Fruit fly (Drosophila melanogaster): ENCODE results near the gene dbr.

The dbr gene

dm6 chr2L:66369-67278 lies at the start of gene dbr:
TSS of gene dbr (plus strand) at chr2L:66482.
- TF ChIP-seq CG8478 (optimal IDR thresholded peaks at IDR 0.05), result no peak
- no peak for TF ChIP-seq CTCF (optimal IDR thresholded peaks at IDR 0.05)

dm6 chr2L:21587-21986 lies 44.7 kb upstream of the dbr start:
- TF ChIP-seq CG8478 (optimal IDR thresholded peaks at IDR 0.05) (no peak), CTCF (optimal IDR thresholded peaks at IDR 0.05) (no peak)

- TF ChIP-seq CTCF (optimal IDR thresholded peaks at IDR 0.05), result no peak
- TF ChIP-seq CG8478 (optimal IDR thresholded peaks at IDR 0.05), result no peak
Measured at dm6 chr2L:25055-25454, 41.2 kb upstream of the dbr start, which contains the start of gene Ir21a. TSS of gene Ir21a (minus strand) at chr2L:25155.

- TF ChIP-seq CG8478 (optimal IDR thresholded peaks at IDR 0.05) (no peak), CTCF (optimal IDR thresholded peaks at IDR 0.05) (no peak)
Measured at dm6 chr2L:34054-34453, 32.2 kb upstream of the dbr start.

- TF ChIP-seq CTCF (optimal IDR thresholded peaks at IDR 0.05), result peak; percentile 64 to 79
- TF ChIP-seq CG8478 (optimal IDR thresholded peaks at IDR 0.05), result no peak
Measured at dm6 chr2L:35452-35851, 30.8 kb upstream of the dbr start.

dm6 chr2L:53108-53507 lies 13.2 kb upstream of the dbr start:
- TF ChIP-seq CTCF (optimal IDR thresholded peaks at IDR 0.05) (no peak), CG8478 (optimal IDR thresholded peaks at IDR 0.05) (no peak)

- TF ChIP-seq CG8478 (optimal IDR thresholded peaks at IDR 0.05) (no peak), CTCF (optimal IDR thresholded peaks at IDR 0.05) (no peak)
Measured at dm6 chr2L:56865-57264, 9.4 kb upstream of the dbr start.

dm6 chr2L:59058-59603 lies 7.2 kb upstream of the dbr start:
- TF ChIP-seq CG8478 (optimal IDR thresholded peaks at IDR 0.05) (no peak), CTCF (optimal IDR thresholded peaks at IDR 0.05) (no peak)

- peak; percentile 16 to 27 for TF ChIP-seq CTCF (optimal IDR thresholded peaks at IDR 0.05)
- no peak for TF ChIP-seq CG8478 (optimal IDR thresholded peaks at IDR 0.05)
Measured at dm6 chr2L:65354-65949, 830 bp upstream of the dbr start, which contains the start of gene Cda5. TSS of gene Cda5 (minus strand) at chr2L:65404.

dm6 chr2L:67279-67657 lies 986 bp downstream of the dbr start:
- TF ChIP-seq CTCF (optimal IDR thresholded peaks at IDR 0.05), result no peak
- TF ChIP-seq CG8478 (optimal IDR thresholded peaks at IDR 0.05), result no peak

dm6 chr2L:69560-69959 lies 3.3 kb downstream of the dbr start:
- TF ChIP-seq CG8478 (optimal IDR thresholded peaks at IDR 0.05) (no peak), CTCF (optimal IDR thresholded peaks at IDR 0.05) (no peak)

- TF ChIP-seq CG8478 (optimal IDR thresholded peaks at IDR 0.05) (no peak), CTCF (optimal IDR thresholded peaks at IDR 0.05) (no peak)
Measured at dm6 chr2L:71457-71856, 5.2 kb downstream of the dbr start, which contains the start of gene galectin. TSS of gene galectin (plus strand) at chr2L:71757.

dm6 chr2L:71869-72751 lies 5.8 kb downstream of the dbr start:
- no peak for TF ChIP-seq CG8478 (optimal IDR thresholded peaks at IDR 0.05)
- no peak for TF ChIP-seq CTCF (optimal IDR thresholded peaks at IDR 0.05)

- TF ChIP-seq CTCF (optimal IDR thresholded peaks at IDR 0.05), result peak; percentile 59 to 62
- no peak for TF ChIP-seq CG8478 (optimal IDR thresholded peaks at IDR 0.05)
Measured at dm6 chr2L:72752-73435, 6.6 kb downstream of the dbr start.
